Worm (Caenorhabditis elegans) whole organism, L1 larva: ENCODE data around the gene T05E12.8.

ENCODE experiments used
- dsc-1 ChIP-seq: sonication (generic microtip); optimal IDR thresholded peaks from 2 replicates; lab custom pipeline; 2016; ENCODE audit warnings: mild to moderate bottlenecking, missing genetic modification characterization, missing compliant biosample characterization
- egl-27 ChIP-seq, 2 experiments: fragments of 150-350 bp in 1 of 2; sonication (generic microtip); optimal IDR thresholded peaks; 3 replicates each; lab custom pipeline; 2017 to 2018; ENCODE audit warnings: missing biosample characterization in 2 of 2, missing genetic modification characterization in 2 of 2, missing genetic modification reagents in 2 of 2
- fkh-10 ChIP-seq: sonication (generic microtip); optimal IDR thresholded peaks from 2 replicates; lab custom pipeline; 2017; ENCODE audit warnings: missing biosample characterization, missing genetic modification reagents, missing genetic modification characterization
- irx-1 ChIP-seq: sonication (generic microtip); optimal IDR thresholded peaks from 2 replicates; lab custom pipeline; 2016; ENCODE audit warnings: missing genetic modification characterization, missing compliant biosample characterization
- jun-1 ChIP-seq: fragments of 150-350 bp; optimal IDR thresholded peaks from 2 replicates; lab custom pipeline; 2014; ENCODE audit warnings: missing biosample characterization, missing genetic modification reagents, missing genetic modification characterization
- lin-35 ChIP-seq, 2 experiments: fragments of 150-350 bp; optimal IDR thresholded peaks; 2 replicates each; lab custom pipeline; 2014; ENCODE audit warnings: missing biosample characterization in 2 of 2, missing genetic modification characterization in 2 of 2, missing genetic modification reagents in 2 of 2
- lin-39 ChIP-seq: fragments of 150-350 bp; optimal IDR thresholded peaks from 2 replicates; lab custom pipeline; 2014; ENCODE audit warnings: missing biosample characterization, missing genetic modification reagents, missing genetic modification characterization
- nhr-71 ChIP-seq: sonication (generic microtip); optimal IDR thresholded peaks from 2 replicates; lab custom pipeline; 2016; ENCODE audit warnings: mild to moderate bottlenecking, missing genetic modification characterization, moderate library complexity, missing compliant biosample characterization
- nhr-76 ChIP-seq: sonication (generic microtip); optimal IDR thresholded peaks from 2 replicates; lab custom pipeline; 2017; ENCODE audit warnings: missing biosample characterization, missing genetic modification characterization
- skn-1 ChIP-seq: fragments of 150-350 bp; optimal IDR thresholded peaks from 2 replicates; lab custom pipeline; 2014; ENCODE audit warnings: missing biosample characterization, missing genetic modification characterization
- snpc-4 ChIP-seq: fragments of 150-350 bp; optimal IDR thresholded peaks from 2 replicates; lab custom pipeline; 2014; ENCODE audit warnings: missing biosample characterization, missing genetic modification characterization
- unc-86 ChIP-seq: sonication (generic microtip); optimal IDR thresholded peaks from 2 replicates; lab custom pipeline; 2016; ENCODE audit warnings: missing genetic modification characterization, missing compliant biosample characterization
- vab-15 ChIP-seq: sonication (generic microtip); optimal IDR thresholded peaks from 2 replicates; lab custom pipeline; 2017; ENCODE audit warnings: missing genotype, mild to moderate bottlenecking, missing genetic modification characterization, missing compliant biosample characterization
- ztf-11 ChIP-seq, 2 experiments: sonication (generic microtip); optimal IDR thresholded peaks; 2 replicates each; lab custom pipeline; 2016 to 2017; ENCODE audit warnings: missing genetic modification characterization in 2 of 2, missing biosample characterization in 1 of 2, missing compliant biosample characterization in 1 of 2

DNA sequence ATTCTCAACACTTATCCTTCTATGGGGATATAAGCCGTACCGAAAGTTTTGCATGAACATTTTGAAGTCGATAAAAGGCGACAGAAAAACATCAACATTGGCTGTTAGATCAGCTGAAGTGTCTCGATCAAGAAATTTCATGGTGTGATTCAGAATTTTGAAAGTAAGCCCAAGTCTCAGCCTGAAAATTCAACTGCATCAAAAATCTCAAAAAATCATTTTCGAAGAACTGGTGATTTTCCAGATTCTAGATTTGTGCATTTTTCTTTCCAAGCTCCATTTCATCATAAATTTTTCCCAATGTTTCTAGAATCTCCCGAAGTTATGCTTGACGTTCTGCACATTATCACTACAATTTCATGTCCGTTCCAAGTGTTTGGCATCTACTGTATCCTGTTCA lies 4.3 kb upstream of the T05E12.8 start, which contains the start of gene srh-255:
- TF ChIP-seq fkh-10 (GFP tag; lab: Kevin White, UChicago) (no peak), lin-39 (tag; lab: Kevin White, UChicago) (no peak), dsc-1 (tag; lab: Kevin White, UChicago) (no peak), nhr-76 (tag; lab: Kevin White, UChicago) (no peak), jun-1 (tag; lab: Kevin White, UChicago) (no peak), nhr-71 (no peak), skn-1 (tag; lab: Kevin White, UChicago) (no peak), ztf-11 (tag; optimal IDR thresholded peaks at IDR 0.05; lab: Kevin White, UChicago) (no peak), irx-1 (tag; lab: Kevin White, UChicago) (no peak), unc-86 (no peak), lin-35 (GFP tag; optimal IDR thresholded peaks at IDR 0.05; lab: Kevin White, UChicago) (no peak), snpc-4 (no peak), vab-15 (tag; lab: Kevin White, UChicago) (no peak), egl-27 (tag; optimal IDR thresholded peaks at IDR 0.05; lab: Kevin White, UChicago) (no peak)
